Fruit fly (Drosophila melanogaster): ENCODE measurements around the gene CG6051.

DNA sequence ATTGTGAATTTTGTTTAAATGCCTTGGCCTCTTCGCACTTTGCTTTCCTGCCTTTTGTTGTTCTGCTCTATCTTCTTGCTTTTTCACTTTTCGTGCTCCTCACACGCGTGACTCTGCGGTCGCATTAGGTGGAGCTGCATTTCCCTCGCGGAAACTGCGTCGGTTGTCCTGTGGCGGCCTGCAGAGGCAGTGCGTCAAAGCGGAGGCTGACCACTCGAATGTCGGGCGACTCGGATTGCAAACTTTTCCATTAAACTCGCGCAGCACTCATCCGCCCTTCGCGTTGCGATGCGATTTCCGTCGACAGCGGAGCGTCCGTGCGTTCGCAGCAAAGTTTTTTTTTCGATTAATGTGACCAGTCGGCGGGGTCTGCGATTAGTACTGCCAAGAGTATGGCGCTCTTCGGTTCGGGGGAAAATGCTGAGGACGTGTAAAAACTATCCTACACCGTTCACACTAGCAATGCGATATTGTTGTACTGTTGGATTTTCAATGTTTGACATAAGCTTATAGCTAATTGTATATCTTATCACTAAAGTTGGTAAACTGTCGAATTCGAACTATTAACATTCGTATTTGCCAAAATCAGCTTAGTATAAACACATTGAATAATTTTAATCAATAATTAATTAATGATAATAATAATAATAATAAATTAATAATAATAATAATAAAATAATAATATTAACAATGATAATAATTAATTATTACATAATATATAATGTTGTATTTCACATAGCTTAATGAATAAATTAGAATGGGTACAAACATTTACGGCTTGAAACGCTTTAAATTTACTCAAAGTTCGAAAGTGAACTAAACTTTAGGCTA lies at the start of gene CG6051:
- TF ChIP-seq rgr (GFP tag; optimal IDR thresholded peaks at IDR 0.05) (peak; percentile 21), HLH106 (tag; optimal IDR thresholded peaks at IDR 0.05) (peak; percentile 43), Hr78 (GFP tag; optimal IDR thresholded peaks at IDR 0.05) (peak; percentile 59)

All from whole organism, wandering third instar larva.